Fruit fly (Drosophila melanogaster): ENCODE data around the gene Bin1.

Gene Bin1

DNA sequence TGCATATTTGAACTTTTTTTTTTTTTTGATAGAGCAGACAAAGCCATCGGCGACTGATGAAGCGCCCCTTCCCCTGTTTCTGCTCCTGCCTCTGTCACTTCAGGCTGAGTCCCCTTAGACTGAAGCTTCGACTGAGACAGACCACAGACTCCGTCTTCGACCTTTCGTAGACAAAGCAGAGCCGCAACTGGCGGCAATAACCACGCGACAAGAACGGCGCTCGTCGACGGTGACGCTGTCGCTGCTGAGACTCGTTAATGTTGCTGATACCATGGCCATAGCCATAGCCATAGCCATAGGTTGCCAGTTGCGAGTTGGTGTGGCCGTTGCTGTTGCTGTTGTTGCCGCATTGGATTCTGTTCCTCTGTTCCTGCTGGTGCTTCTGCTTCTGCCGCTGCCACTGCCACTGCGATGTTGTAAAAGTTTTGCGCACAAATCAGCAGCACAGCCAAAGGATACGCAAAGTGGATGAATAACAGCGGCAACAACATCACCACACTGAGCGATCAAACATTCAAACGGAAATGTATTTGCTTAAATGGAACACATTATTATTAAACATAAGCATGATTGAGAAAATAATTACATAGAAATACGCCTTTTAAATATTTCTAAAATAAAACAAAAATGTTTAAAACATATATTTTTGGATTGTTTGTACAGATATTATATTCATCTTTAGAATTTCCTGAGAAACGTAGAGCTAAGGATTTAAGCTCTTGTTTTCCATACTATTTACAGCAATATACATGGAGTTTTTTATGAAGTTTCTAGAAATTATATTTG is 34.1 kb upstream of the Bin1 start (continued):
- TF ChIP-seq chinmo (GFP tag; IDR thresholded peaks at IDR 0.05; ENCODE audit: partially characterized antibody) (peak; percentile 89), Fer3 (tag; optimal IDR thresholded peaks at IDR 0.05) (peak; percentile 16), CG1647 (GFP tag; optimal IDR thresholded peaks at IDR 0.05) (no peak), CG7372 (GFP tag; IDR thresholded peaks at IDR 0.05) (peak; percentile 5; the same call in 1 of the 2 replicates), emc (GFP tag; optimal IDR thresholded peaks at IDR 0.05) (no peak), E2f1 (GFP tag; IDR thresholded peaks at IDR 0.05) (no peak), HHEX (GFP tag; optimal IDR thresholded peaks at IDR 0.05) (no peak), H2.0 (GFP tag; IDR thresholded peaks at IDR 0.05) (no peak), CG31224 (GFP tag; IDR thresholded peaks at IDR 0.05) (no peak), Nf-YC (tag; optimal IDR thresholded peaks at IDR 0.05) (peak; percentile 11), CG12071 (GFP tag; optimal IDR thresholded peaks at IDR 0.05) (peak; percentile 46), yki (optimal IDR thresholded peaks at IDR 0.05) (no peak), Camta (GFP tag; optimal IDR thresholded peaks at IDR 0.05) (no peak), Mes4 (GFP tag; optimal IDR thresholded peaks at IDR 0.05) (no peak), toy (GFP tag; IDR thresholded peaks at IDR 0.05) (0 out of 2 replicates have a peak, but pooled peaks have one; percentile 24), CG2712 (tag; optimal IDR thresholded peaks at IDR 0.05) (peak; percentile 22), lab (GFP tag; optimal IDR thresholded peaks at IDR 0.05) (peak; percentile 43), ham (GFP tag; IDR thresholded peaks at IDR 0.05) (no peak), btn (GFP tag; optimal IDR thresholded peaks at IDR 0.05) (no peak), CG8765 (GFP tag; IDR thresholded peaks at IDR 0.05) (0 out of 2 replicates have a peak, but pooled peaks have one; percentile 29), Oli (tag; optimal IDR thresholded peaks at IDR 0.05) (peak; percentile 51), tio (GFP tag; optimal IDR thresholded peaks at IDR 0.05) (peak; percentile 40), trh (GFP tag; optimal IDR thresholded peaks at IDR 0.05) (no peak), CG15514 (GFP tag; optimal IDR thresholded peaks at IDR 0.05) (peak; percentile 40), inv (GFP tag; IDR thresholded peaks at IDR 0.05; ENCODE audit: partially characterized antibody) (no peak), otp (GFP tag; IDR thresholded peaks at IDR 0.05) (peak; percentile 56; the same call in 1 of the 3 replicates), Myb (GFP tag; optimal IDR thresholded peaks at IDR 0.05) (no peak), ranshi (GFP tag; IDR thresholded peaks at IDR 0.05) (0 out of 2 replicates have a peak, but pooled peaks have one; percentile 7), CG8388 (GFP tag; optimal IDR thresholded peaks at IDR 0.05) (no peak), Dfd (GFP tag; optimal IDR thresholded peaks at IDR 0.05) (no peak), fu2 (GFP tag; optimal IDR thresholded peaks at IDR 0.05) (no peak), Adf1 (GFP tag; IDR thresholded peaks at IDR 0.05) (peak; percentile 88), Atf-2 (GFP tag; optimal IDR thresholded peaks at IDR 0.05) (no peak), Chrac-16 (GFP tag; optimal IDR thresholded peaks at IDR 0.05) (no peak), bcd (GFP tag; optimal IDR thresholded peaks at IDR 0.05) (peak; percentile 4), HLH4C (GFP tag; IDR thresholded peaks at IDR 0.05; ENCODE audit: partially characterized antibody) (no peak), CG8359 (GFP tag; optimal IDR thresholded peaks at IDR 0.05; ENCODE audit: borderline replicate concordance) (no peak), CG15011 (GFP tag; optimal IDR thresholded peaks at IDR 0.05) (peak; percentile 25), CG17328 (GFP tag; IDR thresholded peaks at IDR 0.05) (no peak), sob (GFP tag; IDR thresholded peaks at IDR 0.05) (no peak), CG1792 (GFP tag; optimal IDR thresholded peaks at IDR 0.05) (no peak), CG6175 (GFP tag; IDR thresholded peaks at IDR 0.05) (peak; percentile 80), CG3407 (GFP tag; optimal IDR thresholded peaks at IDR 0.05) (no peak), chif (GFP tag; optimal IDR thresholded peaks at IDR 0.05) (no peak), CG8924 (tag; optimal IDR thresholded peaks at IDR 0.05) (peak; percentile 58), CG6654 (GFP tag; optimal IDR thresholded peaks at IDR 0.05) (no peak), tll (GFP tag; optimal IDR thresholded peaks at IDR 0.05) (no peak), Mad (GFP tag; optimal IDR thresholded peaks at IDR 0.05) (no peak), CG10462 (GFP tag; optimal IDR thresholded peaks at IDR 0.05) (no peak), CG12219 (GFP tag; optimal IDR thresholded peaks at IDR 0.05) (no peak)
